Fruit fly (Drosophila melanogaster) whole organism, pupa: ENCODE results near the gene CG46504.
"Not testable (repeated sequence)": the region's sequence is repeated elsewhere in the genome, so short reads cannot be mapped to it uniquely, and the experiment has no call there.

Experiments used
- CG10348 ChIP-seq: fragments of 200-800 bp; sonication (Bioruptor generic); IDR thresholded peaks from 2 replicates; pipeline ENCODE4 v1.3.6; 2022; ENCODE audit warnings: missing biosample characterization, missing genetic modification characterization
- CG15710 ChIP-seq: fragments of 200-800 bp; sonication (Bioruptor generic); optimal IDR thresholded peaks from 2 replicates; lab custom pipeline; 2018; ENCODE audit warnings: missing biosample characterization, mild to moderate bottlenecking, missing genetic modification characterization, moderate library complexity
- CG9948 ChIP-seq: fragments of 200-800 bp; sonication (Bioruptor generic); optimal IDR thresholded peaks from 2 replicates; lab custom pipeline; 2018; ENCODE audit warnings: missing biosample characterization, mild to moderate bottlenecking, missing genetic modification characterization, moderate library complexity
- rn ChIP-seq: fragments of 200-800 bp; sonication (Bioruptor generic); IDR thresholded peaks from 2 replicates; pipeline ENCODE4 v1.3.6; 2022; ENCODE audit warnings: missing biosample characterization, missing genetic modification characterization

- TF ChIP-seq CG10348 (GFP tag; lab: Robert Waterston, UW); CG9948 (tag; lab: Kevin White, UChicago); CG15710 (tag; lab: Kevin White, UChicago); rn (GFP tag; lab: Robert Waterston, UW): not testable (repeated sequence)
Measured at dm6 chrX:22177205-22177604, 29.6 kb downstream of the CG46504 start, which contains the start of gene CG46510.
